Fruit fly (Drosophila melanogaster): ENCODE data around the gene CG32320.

Gene CG32320

dm6 chr3L:1437772-1438171 lies 39.4 kb downstream of the CG32320 start, which contains the start of gene SA2:
TSS of gene SA2 (minus strand) at chr3L:1437872.
- TF ChIP-seq CG8119 (GFP tag; IDR thresholded peaks at IDR 0.05) (no peak), CG4318 (GFP tag; optimal IDR thresholded peaks at IDR 0.05) (no peak), Lpt (GFP tag; optimal IDR thresholded peaks at IDR 0.05) (no peak), CG34406 (GFP tag; optimal IDR thresholded peaks at IDR 0.05) (no peak), svp (GFP tag) (no peak), spab (GFP tag; optimal IDR thresholded peaks at IDR 0.05) (no peak), Sox14 (GFP tag; optimal IDR thresholded peaks at IDR 0.05) (no peak), CG7368 (GFP tag; optimal IDR thresholded peaks at IDR 0.05) (no peak), Sox102F (GFP tag; optimal IDR thresholded peaks at IDR 0.05) (no peak), OdsH (GFP tag; optimal IDR thresholded peaks at IDR 0.05) (no peak), Ets21C (GFP tag; optimal IDR thresholded peaks at IDR 0.05) (no peak), CG32006 (GFP tag; optimal IDR thresholded peaks at IDR 0.05) (no peak), CG8319 (GFP tag; optimal IDR thresholded peaks at IDR 0.05) (no peak), CG11762 (GFP tag; optimal IDR thresholded peaks at IDR 0.05; ENCODE audit: insufficient read depth) (no peak), CG10631 (GFP tag; optimal IDR thresholded peaks at IDR 0.05) (no peak), acj6 (GFP tag; optimal IDR thresholded peaks at IDR 0.05) (no peak), fkh (GFP tag; optimal IDR thresholded peaks at IDR 0.05) (no peak), CG6163 (GFP tag; IDR thresholded peaks at IDR 0.05) (no peak), CG11294 (GFP tag; IDR thresholded peaks at IDR 0.05) (no peak)

- peak; percentile 40 for TF ChIP-seq net (GFP tag; optimal IDR thresholded peaks at IDR 0.05)
- peak; percentile 31 for TF ChIP-seq CG32006 (GFP tag; optimal IDR thresholded peaks at IDR 0.05)
- TF ChIP-seq topi (GFP tag; optimal IDR thresholded peaks at IDR 0.05), result no peak
- peak; percentile 68; the same call in 2 of the 3 replicates for TF ChIP-seq CG8119 (GFP tag; IDR thresholded peaks at IDR 0.05)
- TF ChIP-seq vri (GFP tag; optimal IDR thresholded peaks at IDR 0.05), result no peak
- no peak for TF ChIP-seq dac (GFP tag; optimal IDR thresholded peaks at IDR 0.05)
- TF ChIP-seq ss (GFP tag; optimal IDR thresholded peaks at IDR 0.05), result peak in 1 of 2 experiments; percentile 46
- TF ChIP-seq salr (GFP tag; optimal IDR thresholded peaks at IDR 0.05), result peak in 1 of 2 experiments; percentile 3
- TF ChIP-seq lz (GFP tag; optimal IDR thresholded peaks at IDR 0.05), result no peak
- TF ChIP-seq Lpt (GFP tag; optimal IDR thresholded peaks at IDR 0.05), result peak; percentile 32
- no peak for TF ChIP-seq CG1621 (tag; optimal IDR thresholded peaks at IDR 0.05)
- TF ChIP-seq Eip78C (GFP tag), result peak; percentile 36
- TF ChIP-seq eg (GFP tag; IDR thresholded peaks at IDR 0.05), result peak; percentile 71
- TF ChIP-seq CG3032 (tag; optimal IDR thresholded peaks at IDR 0.05), result no peak
- no peak for TF ChIP-seq dsx (GFP tag; optimal IDR thresholded peaks at IDR 0.05; ENCODE audit: poor library complexity, severe bottlenecking)
Observed at dm6 chr3L:1440999-1441398, 42.6 kb downstream of the CG32320 start.

- TF ChIP-seq CG3032 (tag; optimal IDR thresholded peaks at IDR 0.05), result no peak
- TF ChIP-seq lz (GFP tag; optimal IDR thresholded peaks at IDR 0.05), result peak; percentile 22
- peak; percentile 20 for TF ChIP-seq pdm3 (GFP tag; optimal IDR thresholded peaks at IDR 0.05)
- TF ChIP-seq CG6163 (GFP tag; IDR thresholded peaks at IDR 0.05), result peak; percentile 41; the same call in 1 of the 3 replicates
- TF ChIP-seq CG34406 (GFP tag; optimal IDR thresholded peaks at IDR 0.05), result no peak
- TF ChIP-seq Eip78C (GFP tag), result peak; percentile 55
- TF ChIP-seq Hr39 (GFP tag; optimal IDR thresholded peaks at IDR 0.05), result peak; percentile 38
- TF ChIP-seq CG31627 (GFP tag; optimal IDR thresholded peaks at IDR 0.05), result peak; percentile 36
- TF ChIP-seq Met (GFP tag; optimal IDR thresholded peaks at IDR 0.05), result peak; percentile 24
- TF ChIP-seq CG6792 (GFP tag; optimal IDR thresholded peaks at IDR 0.05), result no peak
- no peak for TF ChIP-seq CG32006 (GFP tag; optimal IDR thresholded peaks at IDR 0.05)
- peak; percentile 22 for TF ChIP-seq CG11902 (GFP tag; optimal IDR thresholded peaks at IDR 0.05)
- TF ChIP-seq net (GFP tag; optimal IDR thresholded peaks at IDR 0.05), result no peak
Observed at dm6 chr3L:1442309-1442708, 43.9 kb downstream of the CG32320 start.

DNA sequence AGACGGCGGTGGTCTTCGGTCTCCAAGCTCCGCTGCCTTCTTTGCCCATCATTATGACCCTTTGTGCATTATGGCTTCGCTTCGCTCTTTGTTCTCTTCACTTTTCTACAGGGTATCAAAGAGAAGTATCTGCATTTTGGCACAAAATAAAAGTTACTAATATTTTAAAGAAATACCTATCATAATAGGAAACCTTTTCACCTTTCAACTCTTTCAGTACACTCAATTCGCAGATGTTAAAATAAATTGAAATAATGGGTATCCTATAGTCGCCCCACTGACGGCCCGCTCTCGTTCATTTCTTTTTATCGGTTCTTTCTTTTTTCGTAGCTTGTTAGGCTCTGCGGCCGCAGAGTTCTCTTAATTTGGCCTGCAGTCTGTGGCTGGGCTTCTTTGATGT lies 44.5 kb downstream of the CG32320 start:
- TF ChIP-seq lz (GFP tag; optimal IDR thresholded peaks at IDR 0.05) (peak; percentile 95), Hr38 (GFP tag; optimal IDR thresholded peaks at IDR 0.05) (no peak), CG11762 (GFP tag; optimal IDR thresholded peaks at IDR 0.05; ENCODE audit: insufficient read depth) (peak; percentile 62), achi (GFP tag; optimal IDR thresholded peaks at IDR 0.05) (peak; percentile 81), CG10669 (GFP tag; optimal IDR thresholded peaks at IDR 0.05) (peak; percentile 72), CG6808 (GFP tag; optimal IDR thresholded peaks at IDR 0.05) (peak; percentile 63), fkh (GFP tag; optimal IDR thresholded peaks at IDR 0.05) (no peak), CG34406 (GFP tag; optimal IDR thresholded peaks at IDR 0.05) (peak; percentile 90), ss (GFP tag; optimal IDR thresholded peaks at IDR 0.05) (peak; percentile 57 to 72), CG9139 (GFP tag; optimal IDR thresholded peaks at IDR 0.05) (no peak), topi (GFP tag; optimal IDR thresholded peaks at IDR 0.05) (peak; percentile 97), CG11902 (GFP tag; optimal IDR thresholded peaks at IDR 0.05) (peak; percentile 85), fd59A (GFP tag; optimal IDR thresholded peaks at IDR 0.05) (peak; percentile 59), esn (GFP tag; optimal IDR thresholded peaks at IDR 0.05) (peak; percentile 98), CG3032 (tag; optimal IDR thresholded peaks at IDR 0.05) (peak; percentile 83), Eip78C (GFP tag) (peak; percentile 97), svp (GFP tag) (peak; percentile 99), net (GFP tag; optimal IDR thresholded peaks at IDR 0.05) (peak; percentile 76), Blimp-1 (GFP tag; optimal IDR thresholded peaks at IDR 0.05) (peak; percentile 86)

All from whole organism, prepupa.